Worm (Caenorhabditis elegans) whole organism, midembryonic: Measurements from ENCODE around the gene D1005.6.
A peak's percentile ranks its signal among the peaks of the same experiment; 100 is the strongest.
"Not testable (repeated sequence)": the region's sequence is repeated elsewhere in the genome, so short reads cannot be mapped to it uniquely, and the experiment has no call there.

Experiments used
- T22C8.4 ChIP-seq: fragments of 200-800 bp; sonication (Bioruptor generic); IDR thresholded peaks from 2 replicates; pipeline ENCODE4 v1.3.6; 2022; ENCODE audit warnings: missing genetic modification characterization, missing compliant biosample characterization
- cog-1 ChIP-seq: sonication (generic microtip); optimal IDR thresholded peaks from 2 replicates; lab custom pipeline; 2016; ENCODE audit warnings: missing genetic modification characterization, missing compliant biosample characterization
- flt-1 ChIP-seq: fragments of 200-800 bp; sonication (Bioruptor generic); IDR thresholded peaks from 2 replicates; pipeline ENCODE4 v1.3.6; 2022; ENCODE audit warnings: missing genetic modification characterization, missing compliant biosample characterization
- klf-2 ChIP-seq: fragments of 200-800 bp; sonication (Bioruptor generic); conservative IDR thresholded peaks from 2 replicates; pipeline ENCODE4 v1.3.6; 2022; ENCODE audit warnings: missing genetic modification reagents, missing genetic modification characterization, missing compliant biosample characterization
- med-1 ChIP-seq: sonication (generic microtip); optimal IDR thresholded peaks from 2 replicates; lab custom pipeline; 2017; ENCODE audit warnings: missing genetic modification characterization, mild to moderate bottlenecking, missing compliant biosample characterization, antibody characterized with exemption, missing genetic modification reagents; ENCODE audit not compliant: insufficient read depth
- ref-1 ChIP-seq: fragments of 200-800 bp; sonication (Bioruptor generic); conservative IDR thresholded peaks from 2 replicates; pipeline ENCODE4 v1.3.6; 2022; ENCODE audit warnings: missing genetic modification reagents, missing genetic modification characterization, missing compliant biosample characterization
- tab-1 ChIP-seq: fragments of 200-800 bp; sonication (Bioruptor generic); IDR thresholded peaks from 2 replicates; pipeline ENCODE4 v1.3.6; 2022; ENCODE audit warnings: missing genetic modification characterization, missing compliant biosample characterization
- ztf-23 ChIP-seq: fragments of 200-800 bp; sonication (Bioruptor generic); IDR thresholded peaks from 2 replicates; pipeline ENCODE4 v1.3.6; 2022; ENCODE audit warnings: missing genetic modification reagents, missing genetic modification characterization, missing compliant biosample characterization
- ztf-29 ChIP-seq: fragments of 200-800 bp; sonication (Bioruptor generic); IDR thresholded peaks from 2 replicates; pipeline ENCODE4 v1.3.6; 2022; ENCODE audit warnings: missing genetic modification reagents, missing genetic modification characterization, missing compliant biosample characterization

Gene D1005.6

ce11 chrX:1445696-1446095, 18.9 kb downstream of the D1005.6 start:
- TF ChIP-seq flt-1 (GFP tag; lab: Robert Waterston, UW) (no peak), ztf-23 (no peak), klf-2 (no peak), ztf-29 (no peak), ref-1 (GFP tag; lab: Robert Waterston, UW) (no peak), T22C8.4 (GFP tag; lab: Robert Waterston, UW) (no peak), tab-1 (GFP tag; lab: Robert Waterston, UW) (no peak), cog-1 (tag; lab: Kevin White, UChicago) (no peak)

DNA sequence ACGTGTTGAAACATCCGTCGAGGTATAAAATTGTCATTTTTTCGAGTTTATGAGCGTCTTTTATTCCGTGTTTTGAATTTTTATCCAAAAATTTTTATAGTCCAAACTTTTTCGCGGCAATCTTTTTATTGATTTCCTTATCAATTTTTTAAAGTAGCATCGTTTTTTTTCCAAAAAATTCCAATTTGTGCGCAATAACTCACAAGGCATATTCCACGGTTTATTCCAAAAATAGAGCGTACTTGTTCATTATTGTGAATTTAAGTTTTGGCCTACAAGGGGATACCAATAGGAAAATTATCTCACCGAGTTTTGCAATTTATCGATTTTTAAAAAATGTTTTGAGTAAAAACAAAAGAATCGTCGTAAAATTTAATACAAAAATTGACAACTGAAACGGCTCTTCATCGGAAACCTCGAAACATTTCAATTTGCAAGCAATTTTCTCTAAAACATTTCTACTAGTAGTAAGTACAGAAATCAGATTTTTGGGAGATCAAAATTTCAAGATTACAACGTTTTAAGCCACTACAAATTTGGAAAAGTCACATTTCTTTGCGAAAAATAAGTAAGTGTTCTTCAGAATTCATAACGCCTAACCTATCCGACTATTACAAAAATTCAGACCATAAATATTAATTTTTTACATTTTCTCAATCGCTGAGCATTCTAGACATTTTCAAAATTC, 20.9 kb downstream of the D1005.6 start:
- TF ChIP-seq med-1 (GFP tag; lab: Kevin White, UChicago): no peak
- no peak for TF ChIP-seq tab-1 (GFP tag; lab: Robert Waterston, UW)
- TF ChIP-seq ztf-23: 0 out of 2 replicates have a peak, but pooled peaks have one; percentile 4

- TF ChIP-seq T22C8.4 (GFP tag; lab: Robert Waterston, UW) (no peak), med-1 (GFP tag; lab: Kevin White, UChicago) (peak; percentile 0)
Observed at ce11 chrX:1441602-1442183, 22.9 kb downstream of the D1005.6 start.

DNA sequence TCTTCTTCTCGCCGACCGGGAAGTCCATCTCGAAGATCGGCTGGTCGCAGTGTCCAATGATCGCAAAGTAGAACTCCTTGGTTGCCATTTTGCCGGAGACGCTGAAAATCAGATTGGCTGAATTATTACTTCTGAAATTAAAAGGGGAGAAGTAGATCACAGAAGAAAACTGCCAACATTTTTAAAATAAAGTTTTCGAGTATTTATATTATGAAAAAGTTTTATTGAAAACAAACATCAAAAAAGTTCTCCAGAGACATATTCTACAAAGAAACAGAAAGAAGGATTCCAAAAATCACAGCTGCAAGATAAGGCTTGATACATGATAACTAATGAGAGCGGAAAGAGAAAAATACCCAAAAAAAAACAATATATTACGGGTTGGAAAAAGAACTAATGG, 24.4 kb downstream of the D1005.6 start, which contains the start of gene sedl-1:
TSS of gene sedl-1 (minus strand) at position 101 of the 400 bp plus-strand sequence.
- TF ChIP-seq tab-1 (GFP tag; lab: Robert Waterston, UW): no peak
- TF ChIP-seq T22C8.4 (GFP tag; lab: Robert Waterston, UW): no peak
- TF ChIP-seq ztf-29: no peak
- no peak for TF ChIP-seq ztf-23
- TF ChIP-seq ref-1 (GFP tag; lab: Robert Waterston, UW): no peak
- no peak for TF ChIP-seq med-1 (GFP tag; lab: Kevin White, UChicago)
- TF ChIP-seq flt-1 (GFP tag; lab: Robert Waterston, UW): no peak
- TF ChIP-seq klf-2: no peak
- no peak for TF ChIP-seq cog-1 (tag; lab: Kevin White, UChicago)

DNA sequence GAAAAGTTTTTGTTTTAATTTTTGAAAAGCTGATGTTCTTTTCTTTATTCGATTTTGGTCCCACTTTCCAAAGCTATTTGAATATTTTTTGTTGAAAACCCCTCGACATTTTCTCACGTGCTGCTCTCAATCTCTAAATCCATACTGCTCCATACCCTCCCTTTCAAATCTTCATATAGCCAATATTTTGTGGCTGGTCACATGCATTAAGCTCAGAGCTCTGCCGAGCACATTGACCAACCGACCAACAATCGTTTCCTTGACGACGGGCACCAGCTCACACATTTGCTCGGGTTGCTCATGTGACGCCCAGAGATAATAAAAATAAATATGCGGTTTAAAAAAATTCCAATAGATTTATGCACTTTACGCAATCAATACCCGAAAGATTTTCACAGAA, 25.7 kb downstream of the D1005.6 start:
- TF ChIP-seq med-1 (GFP tag; lab: Kevin White, UChicago) (no peak), ztf-23 (no peak), T22C8.4 (GFP tag; lab: Robert Waterston, UW) (no peak), klf-2 (no peak), ztf-29 (no peak), ref-1 (GFP tag; lab: Robert Waterston, UW) (no peak), flt-1 (GFP tag; lab: Robert Waterston, UW) (no peak), tab-1 (GFP tag; lab: Robert Waterston, UW) (no peak), cog-1 (tag; lab: Kevin White, UChicago) (no peak)

DNA sequence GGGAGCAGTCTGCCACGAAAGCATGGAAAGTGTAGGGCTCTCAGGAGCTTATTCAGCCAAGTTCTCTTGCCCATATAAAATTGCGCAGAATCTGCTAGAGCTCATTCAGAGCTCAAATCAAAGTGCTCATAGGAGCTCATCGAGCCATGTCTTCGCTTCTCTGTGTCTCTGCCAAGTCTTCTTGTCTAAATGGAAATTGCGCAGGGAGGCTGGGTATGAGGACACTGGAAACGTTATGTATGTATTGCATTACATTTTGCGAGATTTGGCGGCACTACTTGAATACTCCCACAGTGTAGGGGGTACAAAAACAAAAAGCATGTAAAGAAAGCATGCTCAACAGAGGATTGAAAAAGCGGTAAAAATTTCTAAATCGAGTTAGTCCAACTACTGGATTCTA, 27.5 kb downstream of the D1005.6 start:
- TF ChIP-seq ztf-23 (no peak), ztf-29 (no peak), T22C8.4 (GFP tag; lab: Robert Waterston, UW) (no peak), med-1 (GFP tag; lab: Kevin White, UChicago) (no peak)

DNA sequence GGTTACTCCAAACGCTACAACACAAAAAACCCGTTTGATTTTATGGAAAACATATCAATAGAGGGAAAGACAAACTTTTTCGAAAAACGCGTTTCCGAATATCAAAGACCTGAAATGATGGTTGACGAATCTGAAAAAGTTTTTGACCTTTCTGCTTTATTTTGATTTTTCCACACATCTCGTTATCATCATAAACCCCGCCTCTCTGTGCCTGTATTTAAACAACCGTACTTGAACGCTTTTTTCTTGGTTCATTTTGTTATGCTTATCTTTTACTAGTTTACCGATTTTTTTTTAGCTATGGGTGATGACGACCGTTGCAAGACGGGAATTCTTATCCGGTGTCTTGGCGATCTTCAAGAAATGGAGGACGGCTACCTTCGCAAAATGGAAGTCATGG, 33.9 kb downstream of the D1005.6 start, which contains the start of gene F19G12.1:
TSS of gene F19G12.1 (plus strand) at position 301 of the 400 bp plus-strand sequence.
- not testable (repeated sequence) for TF ChIP-seq flt-1 (GFP tag; lab: Robert Waterston, UW); T22C8.4 (GFP tag; lab: Robert Waterston, UW); klf-2

DNA sequence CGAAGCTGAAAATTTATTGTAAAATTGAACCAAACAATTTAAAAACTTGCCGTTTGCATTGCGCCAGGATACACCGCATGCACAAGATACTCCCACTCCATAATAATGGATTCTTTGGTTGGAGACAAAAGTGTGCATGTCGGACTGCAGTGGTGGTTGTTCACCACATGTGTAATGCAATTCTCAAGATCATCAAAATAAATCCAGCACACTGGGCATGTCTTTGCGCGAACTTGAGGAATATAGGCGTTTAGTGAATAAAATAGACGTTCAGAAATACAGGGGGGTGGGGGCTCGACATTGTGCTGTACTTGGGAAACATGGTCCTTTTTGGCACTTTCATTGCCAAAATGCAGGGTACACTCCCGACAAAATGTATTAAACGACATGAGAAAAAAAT, 38.2 kb downstream of the D1005.6 start, which contains the start of gene F19G12.11:
TSS of gene F19G12.11 (minus strand) at position 101 of the 400 bp plus-strand sequence.
- TF ChIP-seq ztf-23 (no peak), med-1 (GFP tag; lab: Kevin White, UChicago) (no peak), tab-1 (GFP tag; lab: Robert Waterston, UW) (no peak), cog-1 (tag; lab: Kevin White, UChicago) (no peak), flt-1 (GFP tag; lab: Robert Waterston, UW) (no peak), ztf-29 (no peak), klf-2 (no peak)

ce11 chrX:1424509-1424908, 40.1 kb downstream of the D1005.6 start, which contains the start of gene F19G12.3:
Gene F19G12.3 (plus strand): TSS chrX:1424809.
- TF ChIP-seq cog-1 (tag; lab: Kevin White, UChicago): no peak
- no peak for TF ChIP-seq ref-1 (GFP tag; lab: Robert Waterston, UW)
- no peak for TF ChIP-seq T22C8.4 (GFP tag; lab: Robert Waterston, UW)
- TF ChIP-seq med-1 (GFP tag; lab: Kevin White, UChicago): no peak
- no peak for TF ChIP-seq flt-1 (GFP tag; lab: Robert Waterston, UW)
- TF ChIP-seq ztf-29: no peak
- no peak for TF ChIP-seq klf-2
- TF ChIP-seq tab-1 (GFP tag; lab: Robert Waterston, UW): no peak
- no peak for TF ChIP-seq ztf-23

DNA sequence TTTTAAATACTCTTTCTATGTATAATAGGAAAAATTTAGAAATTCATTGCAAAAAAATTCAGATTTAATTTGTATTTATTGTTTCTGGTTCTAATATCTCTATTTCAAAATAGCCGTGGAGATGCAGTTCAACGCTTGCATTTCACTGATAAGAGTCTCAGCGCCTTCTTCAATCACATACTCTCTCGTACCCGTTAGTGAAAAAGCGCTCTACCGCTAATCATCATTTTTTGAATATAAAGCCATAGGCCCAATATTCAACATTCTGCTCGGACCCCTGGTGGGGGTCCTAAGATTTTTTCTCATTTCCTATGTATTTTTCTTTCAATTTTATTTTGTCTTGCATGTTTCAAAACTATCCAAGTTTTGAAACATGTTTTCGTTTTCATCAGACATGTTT, 44.1 kb downstream of the D1005.6 start:
- no peak for TF ChIP-seq T22C8.4 (GFP tag; lab: Robert Waterston, UW)
- TF ChIP-seq flt-1 (GFP tag; lab: Robert Waterston, UW): no peak
- TF ChIP-seq ref-1 (GFP tag; lab: Robert Waterston, UW): no peak
- TF ChIP-seq ztf-29: no peak
- no peak for TF ChIP-seq tab-1 (GFP tag; lab: Robert Waterston, UW)
- TF ChIP-seq cog-1 (tag; lab: Kevin White, UChicago): no peak
- no peak for TF ChIP-seq ztf-23
